Fruit fly (Drosophila melanogaster): ENCODE measurements around the gene CG33722.

dm6 chr3R:8285727-8286344, 42.0 kb downstream of the CG33722 start:
- TF ChIP-seq cnc (optimal IDR thresholded peaks at IDR 0.05) (no peak), CG33017 (tag; optimal IDR thresholded peaks at IDR 0.05) (no peak), kay (GFP tag; ENCODE audit: borderline replicate concordance) (no peak), ovo (GFP tag; optimal IDR thresholded peaks at IDR 0.05) (no peak), Hr96 (GFP tag; optimal IDR thresholded peaks at IDR 0.05) (no peak), CG7045 (GFP tag; optimal IDR thresholded peaks at IDR 0.05) (no peak)
